Worm (Caenorhabditis elegans) whole organism, L4 larva: ENCODE results near the gene srh-276.

Experiments used
- ZK546.5 ChIP-seq, 2 experiments: sonication (generic microtip); optimal IDR thresholded peaks; 2 replicates each; lab custom pipeline; 2017; ENCODE audit warnings: missing biosample characterization in 2 of 2, missing genetic modification characterization in 2 of 2
- mxl-2 ChIP-seq: fragments of 200-800 bp; sonication (Bioruptor generic); conservative IDR thresholded peaks from 2 replicates; pipeline ENCODE4 v1.3.6; 2022; ENCODE audit warnings: missing genetic modification reagents, missing genetic modification characterization, missing compliant biosample characterization
- nhr-102 ChIP-seq: sonication (generic microtip); optimal IDR thresholded peaks from 2 replicates; lab custom pipeline; 2016; ENCODE audit warnings: mild to moderate bottlenecking, missing genetic modification characterization, moderate library complexity, missing compliant biosample characterization
- nhr-111 ChIP-seq: fragments of 200-800 bp; sonication (Bioruptor generic); optimal IDR thresholded peaks from 2 replicates; lab custom pipeline; 2018; ENCODE audit warnings: mild to moderate bottlenecking, missing genetic modification characterization, missing compliant biosample characterization
- nhr-237 ChIP-seq: sonication (generic microtip); optimal IDR thresholded peaks from 2 replicates; lab custom pipeline; 2017; ENCODE audit warnings: missing biosample characterization, missing genetic modification characterization
- pha-4 ChIP-seq, 2 experiments: fragments of 150-350 bp in 1 of 2; fragments of 200-800 bp in 1 of 2; sonication (Bioruptor generic) in 1 of 2; IDR thresholded peaks in 1 of 2; optimal IDR thresholded peaks in 1 of 2; 2 replicates each; pipeline versions ENCODE4 v1.3.6 to Lab custom; 2014 to 2022; ENCODE audit warnings: missing genetic modification characterization in 2 of 2, missing genetic modification reagents in 2 of 2, missing biosample characterization in 1 of 2, missing compliant biosample characterization in 1 of 2
- zag-1 ChIP-seq: fragments of 150-350 bp; optimal IDR thresholded peaks from 2 replicates; lab custom pipeline; 2014; ENCODE audit warnings: missing biosample characterization, missing genetic modification characterization
- zip-11 ChIP-seq: fragments of 200-800 bp; sonication (Bioruptor generic); IDR thresholded peaks from 2 replicates; pipeline ENCODE4 v1.3.6; 2022; ENCODE audit warnings: missing genetic modification characterization, missing compliant biosample characterization

DNA sequence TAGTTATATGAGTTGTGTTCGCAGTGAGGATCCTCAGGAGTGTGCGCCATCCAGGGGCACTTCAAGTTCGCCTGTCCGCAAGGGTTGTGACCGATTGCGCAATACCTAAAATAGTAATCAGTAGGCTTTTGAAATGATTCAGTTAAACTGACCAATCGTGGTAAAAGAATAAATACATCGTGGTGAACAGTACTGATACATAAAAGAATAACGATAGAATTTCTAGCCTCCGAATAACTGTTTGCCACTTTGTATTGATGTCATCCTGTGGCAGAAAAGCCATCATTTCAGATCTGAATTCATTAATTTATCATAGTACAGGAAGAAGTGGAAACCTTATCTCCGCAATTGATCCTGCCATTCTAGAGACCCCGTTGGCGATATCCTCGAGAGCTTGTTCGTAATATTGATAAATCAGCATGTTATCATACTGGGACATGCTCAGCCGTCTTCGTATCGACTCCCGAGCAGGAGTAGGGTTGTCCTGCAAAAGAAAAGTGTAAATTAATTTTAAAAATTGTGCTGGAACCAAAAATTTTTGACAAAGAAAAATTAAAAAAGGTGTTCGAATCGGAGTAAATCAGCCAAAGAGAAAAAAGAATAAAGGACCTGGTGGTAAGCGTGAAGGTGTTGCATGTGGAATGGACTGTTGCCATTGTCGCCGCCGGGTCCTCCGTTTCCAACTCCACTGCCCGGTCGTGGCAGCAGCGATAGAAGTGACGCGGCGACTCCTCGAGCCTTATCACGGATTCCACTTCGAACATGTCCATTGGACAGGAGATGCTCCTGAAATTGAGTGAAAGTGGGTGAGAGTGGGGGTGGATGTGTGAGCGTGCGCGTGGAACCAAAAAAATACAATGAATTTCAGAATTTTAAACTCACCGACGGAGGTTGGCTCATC, 16.1 kb upstream of the srh-276 start:
- TF ChIP-seq pha-4 (GFP tag; IDR thresholded peaks at IDR 0.05; lab: Robert Waterston, UW): no peak; the same call in 1 of the 2 replicates
- TF ChIP-seq pha-4 (tag; optimal IDR thresholded peaks at IDR 0.05; lab: Kevin White, UChicago): no peak
- TF ChIP-seq zip-11 (GFP tag; lab: Robert Waterston, UW): no peak
- TF ChIP-seq nhr-237 (tag; lab: Kevin White, UChicago): no peak
- no peak for TF ChIP-seq mxl-2
- TF ChIP-seq nhr-102: no peak
- no peak for TF ChIP-seq ZK546.5 (tag; optimal IDR thresholded peaks at IDR 0.05; lab: Kevin White, UChicago)
- TF ChIP-seq nhr-111 (GFP tag; lab: Kevin White, UChicago): no peak
- no peak for TF ChIP-seq zag-1 (tag; lab: Kevin White, UChicago)
